Worm (Caenorhabditis elegans) whole organism, midembryonic: Measurements from ENCODE around the gene hacl-1.

Experiments
- T22C8.4 ChIP-seq: fragments of 200-800 bp; sonication (Bioruptor generic); IDR thresholded peaks from 2 replicates; pipeline ENCODE4 v1.3.6; 2022; ENCODE audit warnings: missing genetic modification characterization, missing compliant biosample characterization
- med-1 ChIP-seq: sonication (generic microtip); optimal IDR thresholded peaks from 2 replicates; lab custom pipeline; 2017; ENCODE audit warnings: missing genetic modification characterization, mild to moderate bottlenecking, missing compliant biosample characterization, antibody characterized with exemption, missing genetic modification reagents; ENCODE audit not compliant: insufficient read depth
- ref-1 ChIP-seq: fragments of 200-800 bp; sonication (Bioruptor generic); conservative IDR thresholded peaks from 2 replicates; pipeline ENCODE4 v1.3.6; 2022; ENCODE audit warnings: missing genetic modification reagents, missing genetic modification characterization, missing compliant biosample characterization

ce11 chrII:11492843-11493242, at the start of gene hacl-1:
- TF ChIP-seq T22C8.4 (GFP tag; lab: Robert Waterston, UW) (no peak), med-1 (GFP tag; lab: Kevin White, UChicago) (no peak), ref-1 (GFP tag; lab: Robert Waterston, UW) (no peak)
